Fruit fly (Drosophila melanogaster) whole organism, pupa: ENCODE results near the gene Sodh2.

Experiments
- CG12605 ChIP-seq: fragments of 200-800 bp; sonication (Bioruptor generic); IDR thresholded peaks from 2 replicates; pipeline ENCODE4 v1.3.6; 2022; ENCODE audit warnings: missing biosample characterization, missing genetic modification characterization
- CG13204 ChIP-seq: fragments of 200-800 bp; sonication (Bioruptor generic); optimal IDR thresholded peaks from 2 replicates; lab custom pipeline; 2018; ENCODE audit warnings: missing biosample characterization, mild to moderate bottlenecking, missing genetic modification characterization, moderate library complexity
- CG15710 ChIP-seq: fragments of 200-800 bp; sonication (Bioruptor generic); optimal IDR thresholded peaks from 2 replicates; lab custom pipeline; 2018; ENCODE audit warnings: missing biosample characterization, mild to moderate bottlenecking, missing genetic modification characterization, moderate library complexity
- CG17806 ChIP-seq: fragments of 200-800 bp; sonication (Bioruptor generic); optimal IDR thresholded peaks from 2 replicates; lab custom pipeline; 2018; ENCODE audit warnings: missing biosample characterization, mild to moderate bottlenecking, missing genetic modification characterization, moderate library complexity
- CG4496 ChIP-seq: fragments of 200-800 bp; sonication (Bioruptor generic); IDR thresholded peaks from 3 replicates; pipeline ENCODE4 v1.3.6; 2022; ENCODE audit warnings: missing biosample characterization, missing genetic modification characterization
- Pif1A ChIP-seq: fragments of 200-800 bp; sonication (Bioruptor generic); optimal IDR thresholded peaks from 3 replicates; lab custom pipeline; 2016; ENCODE audit warnings: missing biosample characterization, missing genetic modification characterization
- rn ChIP-seq: fragments of 200-800 bp; sonication (Bioruptor generic); IDR thresholded peaks from 2 replicates; pipeline ENCODE4 v1.3.6; 2022; ENCODE audit warnings: missing biosample characterization, missing genetic modification characterization

- TF ChIP-seq rn (no peak), CG12605 (GFP tag; lab: Robert Waterston, UW) (no peak), CG17806 (tag; lab: Kevin White, UChicago) (peak; percentile 40), CG15710 (peak; percentile 64), CG4496 (peak; percentile 55; the same call in 2 of the 3 replicates), CG13204 (no peak), Pif1A (GFP tag; lab: Kevin White, UChicago) (no peak)
Observed at dm6 chr3R:10872148-10872783, 3.9 kb upstream of the Sodh2 start, which contains the start of gene Fdh.
